Worm (Caenorhabditis elegans) whole organism, L4 larva: ENCODE measurements around the gene selt-1.1.

Experiments
- aha-1 ChIP-seq: fragments of 150-350 bp; peaks from one replicate; lab custom pipeline; 2014; ENCODE audit warnings: missing biosample characterization, missing genetic modification characterization
- ces-1 ChIP-seq: fragments of 150-350 bp; sonication (generic microtip); optimal IDR thresholded peaks from 4 replicates; lab custom pipeline; 2014; ENCODE audit warnings: missing biosample characterization, missing genetic modification reagents, missing genetic modification characterization
- daf-12 ChIP-seq: fragments of 150-350 bp; optimal IDR thresholded peaks from 2 replicates; lab custom pipeline; 2014; ENCODE audit warnings: missing biosample characterization, missing genetic modification reagents, missing genetic modification characterization
- daf-16 ChIP-seq, 3 experiments: sonication (generic microtip); optimal IDR thresholded peaks; 2 replicates each; lab custom pipeline; 2016 to 2017; ENCODE audit warnings: missing genetic modification characterization in 3 of 3, missing genetic modification reagents in 3 of 3, mild to moderate bottlenecking in 2 of 3, missing compliant biosample characterization in 2 of 3, missing biosample characterization in 1 of 3, moderate library complexity in 1 of 3
- dmd-9 ChIP-seq: fragments of 200-800 bp; sonication (Bioruptor generic); IDR thresholded peaks from 2 replicates; pipeline ENCODE4 v1.3.6; 2022; ENCODE audit warnings: missing genetic modification reagents, missing genetic modification characterization, missing compliant biosample characterization
- hif-1 ChIP-seq, 2 experiments: sonication (generic microtip); optimal IDR thresholded peaks; 2 replicates each; lab custom pipeline; 2016 to 2017; ENCODE audit warnings: missing compliant biosample characterization in 2 of 2, missing genetic modification characterization in 2 of 2, missing genetic modification reagents in 2 of 2, missing genotype in 2 of 2, mild to moderate bottlenecking in 1 of 2
- lin-15B ChIP-seq: fragments of 150-350 bp; sonication (generic microtip); optimal IDR thresholded peaks from 3 replicates; lab custom pipeline; 2014; ENCODE audit warnings: missing biosample characterization, missing genetic modification characterization
- mdl-1 ChIP-seq, 2 experiments: fragments of 150-350 bp in 1 of 2; sonication (generic microtip) in 1 of 2; optimal IDR thresholded peaks; 2 replicates each; lab custom pipeline; 2014 to 2017; ENCODE audit warnings: missing biosample characterization in 2 of 2, missing genetic modification characterization in 2 of 2
- nhr-11 ChIP-seq: fragments of 150-350 bp; optimal IDR thresholded peaks from 2 replicates; lab custom pipeline; 2014; ENCODE audit warnings: missing biosample characterization, missing genetic modification characterization
- nhr-25 ChIP-seq: sonication (generic microtip); optimal IDR thresholded peaks from 2 replicates; lab custom pipeline; 2017; ENCODE audit warnings: missing genetic modification characterization, mild to moderate bottlenecking, missing compliant biosample characterization, antibody characterized with exemption, moderate library complexity, borderline replicate concordance; ENCODE audit not compliant: insufficient read depth
- pha-4 ChIP-seq, 2 experiments: fragments of 150-350 bp in 1 of 2; fragments of 200-800 bp in 1 of 2; sonication (Bioruptor generic) in 1 of 2; IDR thresholded peaks in 1 of 2; optimal IDR thresholded peaks in 1 of 2; 2 replicates each; pipeline versions ENCODE4 v1.3.6 to Lab custom; 2014 to 2022; ENCODE audit warnings: missing genetic modification characterization in 2 of 2, missing genetic modification reagents in 2 of 2, missing biosample characterization in 1 of 2, missing compliant biosample characterization in 1 of 2
- zag-1 ChIP-seq: fragments of 150-350 bp; optimal IDR thresholded peaks from 2 replicates; lab custom pipeline; 2014; ENCODE audit warnings: missing biosample characterization, missing genetic modification characterization

- TF ChIP-seq lin-15B (tag; lab: Kevin White, UChicago) (no peak), mdl-1 (tag; optimal IDR thresholded peaks at IDR 0.05; lab: Kevin White, UChicago) (no peak), pha-4 (GFP tag; IDR thresholded peaks at IDR 0.05; lab: Robert Waterston, UW) (no peak), pha-4 (tag; optimal IDR thresholded peaks at IDR 0.05; lab: Kevin White, UChicago) (no peak), daf-16 (GFP tag; optimal IDR thresholded peaks at IDR 0.05; lab: Kevin White, UChicago) (no peak), daf-16 (tag; optimal IDR thresholded peaks at IDR 0.05; lab: Kevin White, UChicago) (no peak), ces-1 (no peak), nhr-25 (tag; lab: Kevin White, UChicago) (no peak), hif-1 (tag; optimal IDR thresholded peaks at IDR 0.05; lab: Kevin White, UChicago) (no peak), zag-1 (no peak), daf-12 (tag; lab: Kevin White, UChicago) (no peak), aha-1 (peak; percentile 91), nhr-11 (no peak), dmd-9 (GFP tag; lab: Robert Waterston, UW) (no peak)
Observed at ce11 chrX:11576429-11577088, 30.3 kb upstream of the selt-1.1 start.
